Fruit fly (Drosophila melanogaster) whole organism, embryonic: Measurements from ENCODE around the gene CG9702.

ENCODE experiments used
- B-H1 ChIP-seq: fragments of 200-800 bp; sonication (Bioruptor generic); IDR thresholded peaks from 3 replicates; pipeline ENCODE4 v1.3.6; 2022; ENCODE audit warnings: missing biosample characterization, missing genetic modification characterization
- B-H2 ChIP-seq: fragments of 200-800 bp; sonication (Bioruptor generic); optimal IDR thresholded peaks from 2 replicates; lab custom pipeline; 2018; ENCODE audit warnings: missing biosample characterization, mild to moderate bottlenecking, missing genetic modification characterization
- BEAF-32 ChIP-seq: fragments of 200-800 bp; sonication (Bioruptor generic); optimal IDR thresholded peaks from 3 replicates; lab custom pipeline; 2017; ENCODE audit warnings: missing biosample characterization, missing genetic modification characterization, mild to moderate bottlenecking, moderate library complexity, missing genetic modification reagents
- Bteb2 ChIP-seq: fragments of 200-800 bp; sonication (Bioruptor generic); optimal IDR thresholded peaks from 2 replicates; lab custom pipeline; 2016; ENCODE audit warnings: missing biosample characterization, missing genetic modification characterization
- CG1024 ChIP-seq: fragments of 200-800 bp; sonication (Bioruptor generic); IDR thresholded peaks from 2 replicates; pipeline ENCODE4 v1.3.6; 2022; ENCODE audit warnings: missing biosample characterization, missing genetic modification characterization
- CG11085 ChIP-seq: fragments of 200-800 bp; sonication (Bioruptor generic); IDR thresholded peaks from 2 replicates; pipeline ENCODE4 v1.3.6; 2022; ENCODE audit warnings: missing biosample characterization, missing genetic modification characterization
- CG12236 ChIP-seq: fragments of 200-800 bp; sonication (Bioruptor generic); optimal IDR thresholded peaks from 2 replicates; lab custom pipeline; 2016; ENCODE audit warnings: missing biosample characterization, missing genetic modification characterization
- CG12942 ChIP-seq: fragments of 200-800 bp; sonication (Bioruptor generic); optimal IDR thresholded peaks from 3 replicates; lab custom pipeline; 2016; ENCODE audit warnings: missing biosample characterization, missing genetic modification characterization
- CG13296 ChIP-seq: fragments of 200-800 bp; sonication (Bioruptor generic); optimal IDR thresholded peaks from 3 replicates; lab custom pipeline; 2018; ENCODE audit warnings: missing biosample characterization, mild to moderate bottlenecking, missing genetic modification characterization
- CG13624 ChIP-seq: fragments of 200-800 bp; sonication (Bioruptor generic); optimal IDR thresholded peaks from 2 replicates; lab custom pipeline; 2016; ENCODE audit warnings: missing biosample characterization, missing genetic modification characterization
- CG14014 ChIP-seq: fragments of 200-800 bp; sonication (Bioruptor generic); IDR thresholded peaks from 2 replicates; pipeline ENCODE4 v1.3.6; 2022; ENCODE audit warnings: missing biosample characterization, missing genetic modification characterization
- CG16815 ChIP-seq: fragments of 200-800 bp; sonication (Bioruptor generic); optimal IDR thresholded peaks from 3 replicates; lab custom pipeline; 2017; ENCODE audit warnings: missing biosample characterization, mild to moderate bottlenecking, missing genetic modification characterization
- CG17328 ChIP-seq: fragments of 200-800 bp; sonication (Bioruptor generic); IDR thresholded peaks from 2 replicates; pipeline ENCODE4 v1.3.6; 2022; ENCODE audit warnings: missing biosample characterization, missing genetic modification characterization
- CG2116 ChIP-seq: fragments of 200-800 bp; sonication (Bioruptor generic); optimal IDR thresholded peaks from 3 replicates; lab custom pipeline; 2018; ENCODE audit warnings: missing biosample characterization, mild to moderate bottlenecking, missing genetic modification characterization
- CG2875 ChIP-seq: fragments of 200-800 bp; sonication (Bioruptor generic); optimal IDR thresholded peaks from 2 replicates; lab custom pipeline; 2017; ENCODE audit warnings: missing biosample characterization, mild to moderate bottlenecking, missing genetic modification characterization, missing genetic modification reagents
- CG30020 ChIP-seq: fragments of 200-800 bp; optimal IDR thresholded peaks from 2 replicates; lab custom pipeline; 2019; ENCODE audit warnings: missing biosample characterization, mild to moderate bottlenecking, missing genetic modification characterization, moderate library complexity
- CG3847 ChIP-seq: fragments of 200-800 bp; sonication (Bioruptor generic); IDR thresholded peaks from 2 replicates; pipeline ENCODE4 v1.3.6; 2022; ENCODE audit warnings: missing biosample characterization, missing genetic modification characterization
- CG4424 ChIP-seq: fragments of 200-800 bp; sonication (Bioruptor generic); optimal IDR thresholded peaks from 3 replicates; lab custom pipeline; 2016; ENCODE audit warnings: missing biosample characterization, missing genetic modification characterization
- CG4730 ChIP-seq: fragments of 200-800 bp; sonication (Bioruptor generic); IDR thresholded peaks from 2 replicates; pipeline ENCODE4 v1.3.6; 2022; ENCODE audit warnings: missing biosample characterization, missing genetic modification characterization
- CG5953 ChIP-seq: fragments of 200-800 bp; sonication (Bioruptor generic); IDR thresholded peaks from 2 replicates; pipeline ENCODE4 v1.3.6; 2022; ENCODE audit warnings: missing biosample characterization, missing genetic modification characterization
- CG8281 ChIP-seq: fragments of 200-800 bp; sonication (Bioruptor generic); optimal IDR thresholded peaks from 2 replicates; lab custom pipeline; 2018; ENCODE audit warnings: missing biosample characterization, mild to moderate bottlenecking, missing genetic modification characterization, moderate library complexity
- CG9932 ChIP-seq: fragments of 200-800 bp; sonication (Bioruptor generic); IDR thresholded peaks from 2 replicates; pipeline ENCODE4 v1.3.6; 2022; ENCODE audit warnings: missing biosample characterization, missing genetic modification characterization
- D ChIP-seq, 2 experiments: fragments of 200-800 bp in 1 of 2; fragments of >200 bp in 1 of 2; sonication (Bioruptor generic) in 1 of 2; optimal IDR thresholded peaks; 2 replicates in 1 of 2; 3 replicates in 1 of 2; lab custom pipeline; 2017; ENCODE audit warnings: mild to moderate bottlenecking in 1 of 2, missing biosample characterization in 1 of 2, missing genetic modification characterization in 1 of 2, missing genetic modification reagents in 1 of 2
- Dad ChIP-seq: fragments of 200-800 bp; sonication (Bioruptor generic); optimal IDR thresholded peaks from 3 replicates; lab custom pipeline; 2016; ENCODE audit warnings: missing biosample characterization, missing genetic modification characterization
- Doc3 ChIP-seq: fragments of 200-800 bp; sonication (Bioruptor generic); IDR thresholded peaks from 3 replicates; pipeline ENCODE4 v1.3.6; 2022; ENCODE audit warnings: missing biosample characterization, missing genetic modification characterization; ENCODE audit not compliant: partially characterized antibody
- Dp ChIP-seq: fragments of 200-800 bp; sonication (Bioruptor generic); optimal IDR thresholded peaks from 2 replicates; lab custom pipeline; 2018; ENCODE audit warnings: missing biosample characterization, mild to moderate bottlenecking, missing genetic modification characterization, moderate library complexity
- Ets65A ChIP-seq: fragments of 200-800 bp; sonication (Bioruptor generic); peaks from one replicate; lab custom pipeline; 2016; ENCODE audit warnings: missing biosample characterization, missing genetic modification characterization
- Fer1 ChIP-seq: fragments of 200-800 bp; sonication (Bioruptor generic); optimal IDR thresholded peaks from 2 replicates; lab custom pipeline; 2017; ENCODE audit warnings: missing biosample characterization, mild to moderate bottlenecking, missing genetic modification characterization
- HLHmδ ChIP-seq: fragments of 200-800 bp; sonication (Bioruptor generic); optimal IDR thresholded peaks from 2 replicates; lab custom pipeline; 2018; ENCODE audit warnings: missing biosample characterization, mild to moderate bottlenecking, missing genetic modification characterization, moderate library complexity
- Hmr ChIP-seq: fragments of 200-800 bp; sonication (Bioruptor generic); optimal IDR thresholded peaks from 3 replicates; lab custom pipeline; 2017; ENCODE audit warnings: mild to moderate bottlenecking, missing biosample characterization, missing genetic modification reagents, missing genetic modification characterization
- Hmx ChIP-seq: fragments of 200-800 bp; sonication (Bioruptor generic); optimal IDR thresholded peaks from 2 replicates; lab custom pipeline; 2016; ENCODE audit warnings: missing biosample characterization, missing genetic modification characterization
- MBD-R2 ChIP-seq: fragments of 200-800 bp; sonication (Bioruptor generic); IDR thresholded peaks from 2 replicates; pipeline ENCODE4 v1.3.6; 2022; ENCODE audit warnings: missing biosample characterization, missing genetic modification characterization
- Neu2 ChIP-seq: fragments of 200-800 bp; sonication (Bioruptor generic); optimal IDR thresholded peaks from 3 replicates; lab custom pipeline; 2016; ENCODE audit warnings: missing biosample characterization, missing genetic modification characterization, borderline replicate concordance
- NfI ChIP-seq: fragments of 200-800 bp; sonication (Bioruptor generic); optimal IDR thresholded peaks from 3 replicates; lab custom pipeline; 2018; ENCODE audit warnings: missing biosample characterization, mild to moderate bottlenecking, missing genetic modification characterization, moderate library complexity
- Oaz ChIP-seq: fragments of 200-800 bp; sonication (Bioruptor generic); IDR thresholded peaks from 2 replicates; pipeline ENCODE4 v1.3.6; 2022; ENCODE audit warnings: missing biosample characterization, missing genetic modification characterization
- Pdp1 ChIP-seq, 2 experiments: fragments of 200-800 bp; sonication (Bioruptor generic); optimal IDR thresholded peaks; 3 replicates each; lab custom pipeline; 2016; ENCODE audit warnings: missing biosample characterization in 2 of 2, missing genetic modification characterization in 2 of 2, mild to moderate bottlenecking in 1 of 2, moderate library complexity in 1 of 2
- Stat92E ChIP-seq, 3 experiments: fragments of >200 bp in 2 of 3; fragments of 200-800 bp in 1 of 3; sonication (Bioruptor generic) in 1 of 3; optimal IDR thresholded peaks; 2 replicates each; lab custom pipeline; 2017 to 2019; ENCODE audit warnings: missing biosample characterization in 3 of 3, missing genetic modification characterization in 3 of 3, mild to moderate bottlenecking in 1 of 3, moderate library complexity in 1 of 3
- amos ChIP-seq: fragments of 200-800 bp; sonication (Bioruptor generic); IDR thresholded peaks from 2 replicates; pipeline ENCODE4 v1.3.6; 2022; ENCODE audit warnings: missing biosample characterization, missing genetic modification characterization; ENCODE audit not compliant: partially characterized antibody
- bcd ChIP-seq: fragments of 200-800 bp; sonication (Bioruptor generic); optimal IDR thresholded peaks from 2 replicates; lab custom pipeline; 2017; ENCODE audit warnings: missing biosample characterization, mild to moderate bottlenecking, missing genetic modification characterization
- chif ChIP-seq, 2 experiments: fragments of 200-800 bp; sonication (Bioruptor generic); optimal IDR thresholded peaks; 3 replicates each; lab custom pipeline; 2016; ENCODE audit warnings: missing biosample characterization in 2 of 2, missing genetic modification characterization in 2 of 2
- chinmo ChIP-seq: fragments of 200-800 bp; sonication (Bioruptor generic); IDR thresholded peaks from 4 replicates; pipeline ENCODE4 v1.3.6; 2022; ENCODE audit warnings: missing biosample characterization, missing genetic modification characterization; ENCODE audit not compliant: partially characterized antibody
- crol ChIP-seq: fragments of 200-800 bp; sonication (Bioruptor generic); IDR thresholded peaks from 2 replicates; pipeline ENCODE4 v1.3.6; 2022; ENCODE audit warnings: missing biosample characterization, missing genetic modification characterization
- cwo ChIP-seq: fragments of 200-800 bp; sonication (Bioruptor generic); optimal IDR thresholded peaks from 3 replicates; lab custom pipeline; 2017; ENCODE audit warnings: missing biosample characterization, missing genetic modification characterization, mild to moderate bottlenecking, moderate library complexity, missing genetic modification reagents
- danr ChIP-seq: fragments of 200-800 bp; sonication (Bioruptor generic); IDR thresholded peaks from 2 replicates; pipeline ENCODE4 v1.3.6; 2022; ENCODE audit warnings: missing biosample characterization, missing genetic modification characterization
- her ChIP-seq: fragments of 200-800 bp; sonication (Bioruptor generic); optimal IDR thresholded peaks from 2 replicates; lab custom pipeline; 2016; ENCODE audit warnings: missing biosample characterization, missing genetic modification characterization
- otp ChIP-seq: fragments of 200-800 bp; sonication (Bioruptor generic); IDR thresholded peaks from 3 replicates; pipeline ENCODE4, ENCODE4 v1.3.6; 2022; ENCODE audit warnings: missing biosample characterization, missing genetic modification characterization
- row ChIP-seq: fragments of 200-800 bp; sonication (Bioruptor generic); IDR thresholded peaks from 3 replicates; pipeline ENCODE4 v1.3.6; 2022; ENCODE audit warnings: missing biosample characterization, missing genetic modification characterization
- sd ChIP-seq: fragments of 200-800 bp; sonication (Bioruptor generic); optimal IDR thresholded peaks from 3 replicates; lab custom pipeline; 2018; ENCODE audit warnings: missing biosample characterization, mild to moderate bottlenecking, missing genetic modification characterization, moderate library complexity
- tio ChIP-seq: fragments of 200-800 bp; sonication (Bioruptor generic); optimal IDR thresholded peaks from 2 replicates; lab custom pipeline; 2017; ENCODE audit warnings: missing biosample characterization, missing genetic modification characterization, inconsistent platforms
- ttk ChIP-seq: fragments of 200-800 bp; sonication (Bioruptor generic); IDR thresholded peaks from 2 replicates; pipeline ENCODE4 v2.1.2; 2022; ENCODE audit warnings: missing biosample characterization, missing genetic modification characterization

Gene CG9702

dm6 chr3R:30540196-30540595 lies 39.0 kb upstream of the CG9702 start (continued):
- TF ChIP-seq NfI (GFP tag; lab: Kevin White, UChicago) = peak; percentile 94
- TF ChIP-seq tio = peak; percentile 87
- TF ChIP-seq CG4730 (GFP tag; lab: Robert Waterston, UW) = peak; percentile 92
- TF ChIP-seq CG4424 (GFP tag; lab: Kevin White, UChicago) = peak; percentile 93
- TF ChIP-seq CG2116 (GFP tag; lab: Kevin White, UChicago) = peak; percentile 58
- TF ChIP-seq CG30020 (tag; lab: Kevin White, UChicago) = no peak
- TF ChIP-seq her (GFP tag; lab: Kevin White, UChicago) = peak; percentile 94
- TF ChIP-seq HLHmδ (GFP tag; lab: Kevin White, UChicago) = no peak
- TF ChIP-seq amos = no peak
- peak; percentile 48 for TF ChIP-seq Hmx (GFP tag; lab: Kevin White, UChicago)
- peak; percentile 87 for TF ChIP-seq CG11085 (GFP tag; lab: Robert Waterston, UW)
- peak; percentile 91 for TF ChIP-seq CG12942 (GFP tag; lab: Kevin White, UChicago)
- TF ChIP-seq Hmr (GFP tag; lab: Kevin White, UChicago) = peak; percentile 93
- peak; percentile 95 for TF ChIP-seq CG13624 (GFP tag; lab: Kevin White, UChicago)
- no peak for TF ChIP-seq chinmo (GFP tag; lab: Robert Waterston, UW)
- TF ChIP-seq CG9932 = peak; percentile 92
- peak; percentile 94 for TF ChIP-seq CG3847
- TF ChIP-seq CG17328 (GFP tag; lab: Robert Waterston, UW) = peak; percentile 93
- TF ChIP-seq BEAF-32 (GFP tag; lab: Kevin White, UChicago) = no peak
- TF ChIP-seq crol (GFP tag; lab: Robert Waterston, UW) = 0 out of 2 replicates have a peak, but pooled peaks have one; percentile 17
- TF ChIP-seq Bteb2 (GFP tag; lab: Kevin White, UChicago) = peak; percentile 88
- TF ChIP-seq CG1024 = peak; percentile 84
- TF ChIP-seq CG12236 (GFP tag; lab: Kevin White, UChicago) = peak; percentile 87
- no peak for TF ChIP-seq Doc3 (GFP tag; lab: Robert Waterston, UW)
- TF ChIP-seq B-H1 (GFP tag; lab: Robert Waterston, UW) = peak; percentile 91
- TF ChIP-seq CG8281 (tag; lab: Kevin White, UChicago) = peak; percentile 70
- TF ChIP-seq MBD-R2 = peak; percentile 86
- TF ChIP-seq Pdp1 (GFP tag; optimal IDR thresholded peaks at IDR 0.05; lab: Kevin White, UChicago) = peak; percentile 93 to 94
- peak; percentile 90 for TF ChIP-seq ttk (GFP tag; lab: Robert Waterston, UW)
- peak; percentile 91 for TF ChIP-seq CG14014
- peak; percentile 93 for TF ChIP-seq B-H2 (GFP tag; lab: Kevin White, UChicago)
- peak; percentile 91 for TF ChIP-seq CG13296 (GFP tag; lab: Kevin White, UChicago)
- peak; percentile 99 for TF ChIP-seq Ets65A (GFP tag; lab: Kevin White, UChicago)
- peak; percentile 90 for TF ChIP-seq otp (GFP tag; lab: Robert Waterston, UW)
- peak; percentile 85 for TF ChIP-seq CG5953 (GFP tag; lab: Robert Waterston, UW)
- TF ChIP-seq chif (GFP tag; optimal IDR thresholded peaks at IDR 0.05; lab: Kevin White, UChicago) = peak; percentile 91 to 92
- peak; percentile 16 for TF ChIP-seq Neu2
- TF ChIP-seq Dad = peak; percentile 93
- TF ChIP-seq sd = peak; percentile 69
- TF ChIP-seq CG2875 (GFP tag; lab: Kevin White, UChicago) = peak; percentile 82
- peak; percentile 88 for TF ChIP-seq Oaz (GFP tag; lab: Robert Waterston, UW)
- no peak for TF ChIP-seq Dp (GFP tag; lab: Kevin White, UChicago)
- peak; percentile 88 for TF ChIP-seq cwo (GFP tag; lab: Kevin White, UChicago)
- no peak for TF ChIP-seq D (optimal IDR thresholded peaks at IDR 0.05; lab: Kevin White, UChicago)
- peak; percentile 87 for TF ChIP-seq D (GFP tag; optimal IDR thresholded peaks at IDR 0.05; lab: Kevin White, UChicago)
- TF ChIP-seq danr (GFP tag; lab: Robert Waterston, UW) = peak; percentile 83
- peak; percentile 91 for TF ChIP-seq bcd (GFP tag; lab: Kevin White, UChicago)
- TF ChIP-seq CG16815 (GFP tag; lab: Kevin White, UChicago) = peak; percentile 74
- TF ChIP-seq Fer1 (GFP tag; lab: Kevin White, UChicago) = peak; percentile 94
- peak; percentile 93 for TF ChIP-seq row
- peak in 1 of 3 experiments; percentile 57 for TF ChIP-seq Stat92E (GFP tag; optimal IDR thresholded peaks at IDR 0.05; lab: Kevin White, UChicago)
